Worm (Caenorhabditis elegans): ENCODE data around the gene ptr-24.

ce11 chrX:13358573-13358972 is 20.7 kb downstream of the ptr-24 start:
- TF ChIP-seq egl-27 (tag; optimal IDR thresholded peaks at IDR 0.05) (peak; percentile 69), fos-1 (tag; optimal IDR thresholded peaks at IDR 0.05) (no peak), unc-39 (tag; optimal IDR thresholded peaks at IDR 0.05) (no peak), pqm-1 (tag; optimal IDR thresholded peaks at IDR 0.05) (peak; percentile 91), ztf-4 (tag; optimal IDR thresholded peaks at IDR 0.05) (peak; percentile 12), ama-1 (optimal IDR thresholded peaks at IDR 0.05) (peak; percentile 81), nhr-77 (tag; optimal IDR thresholded peaks at IDR 0.05) (no peak), nhr-11 (tag; optimal IDR thresholded peaks at IDR 0.05) (peak; percentile 90), pha-4 (tag; optimal IDR thresholded peaks at IDR 0.05) (peak; percentile 95), elt-1 (tag; optimal IDR thresholded peaks at IDR 0.05) (no peak), nhr-237 (tag; optimal IDR thresholded peaks at IDR 0.05) (no peak), nhr-23 (tag; optimal IDR thresholded peaks at IDR 0.05) (peak; percentile 87), ceh-28 (tag; optimal IDR thresholded peaks at IDR 0.05) (no peak), ceh-82 (tag; optimal IDR thresholded peaks at IDR 0.05) (no peak)
